Fruit fly (Drosophila melanogaster): ENCODE data around the gene CG15443.

CG15443 gene

dm6 chr2L:4454009-4454689, 9.1 kb downstream of the CG15443 start, which contains the start of the genes Secp43 and ND-B8:
TSS of gene Secp43 (minus strand) at chr2L:4454453.
TSS of gene ND-B8 (plus strand) at chr2L:4454626.
- TF ChIP-seq Eip93F (GFP tag; optimal IDR thresholded peaks at IDR 0.05) (no peak), CG6808 (GFP tag; optimal IDR thresholded peaks at IDR 0.05) (peak; percentile 13), CG3032 (tag; optimal IDR thresholded peaks at IDR 0.05) (no peak), Gug (GFP tag; IDR thresholded peaks at IDR 0.05) (no peak), dsx (GFP tag; optimal IDR thresholded peaks at IDR 0.05; ENCODE audit: poor library complexity, severe bottlenecking) (peak; percentile 36), achi (GFP tag; optimal IDR thresholded peaks at IDR 0.05) (peak; percentile 29), svp (GFP tag) (peak; percentile 86), fkh (GFP tag; optimal IDR thresholded peaks at IDR 0.05) (peak; percentile 77), Sox14 (GFP tag; optimal IDR thresholded peaks at IDR 0.05) (peak; percentile 27), CG1621 (tag; optimal IDR thresholded peaks at IDR 0.05) (peak; percentile 32)

- TF ChIP-seq Eip75B (GFP tag; optimal IDR thresholded peaks at IDR 0.05) (no peak), CG1621 (tag; optimal IDR thresholded peaks at IDR 0.05) (peak; percentile 21)
Measured at dm6 chr2L:4452798-4453197, 10.4 kb downstream of the CG15443 start, which contains the start of gene CG15439. TSS of gene CG15439 (minus strand) at chr2L:4453038.

dm6 chr2L:4448582-4449016, 14.6 kb downstream of the CG15443 start, which contains the start of gene MFS18:
TSS of gene MFS18 (minus strand) at chr2L:4448635.
- TF ChIP-seq Eip78C (GFP tag) = peak; percentile 99
- TF ChIP-seq pdm3 (GFP tag; optimal IDR thresholded peaks at IDR 0.05) = peak; percentile 96
- peak; percentile 94 for TF ChIP-seq Sox102F (GFP tag; optimal IDR thresholded peaks at IDR 0.05)
- TF ChIP-seq CG10669 (GFP tag; optimal IDR thresholded peaks at IDR 0.05) = peak; percentile 99
- peak; percentile 97 for TF ChIP-seq acj6 (GFP tag; optimal IDR thresholded peaks at IDR 0.05)
- no peak for TF ChIP-seq vri (GFP tag; optimal IDR thresholded peaks at IDR 0.05)
- TF ChIP-seq CG15336 (GFP tag; IDR thresholded peaks at IDR 0.05) = peak; percentile 99
- TF ChIP-seq CG11294 (GFP tag; IDR thresholded peaks at IDR 0.05) = peak; percentile 99
- peak; percentile 98 for TF ChIP-seq CG8632 (GFP tag; optimal IDR thresholded peaks at IDR 0.05)
- peak; percentile 93 for TF ChIP-seq Lpt (GFP tag; optimal IDR thresholded peaks at IDR 0.05)
- no peak for TF ChIP-seq Eip93F (GFP tag; optimal IDR thresholded peaks at IDR 0.05)
- TF ChIP-seq Hr39 (GFP tag; optimal IDR thresholded peaks at IDR 0.05) = peak; percentile 88
- TF ChIP-seq CG6276 (GFP tag; optimal IDR thresholded peaks at IDR 0.05) = peak; percentile 98
- TF ChIP-seq topi (GFP tag; optimal IDR thresholded peaks at IDR 0.05) = peak; percentile 95
- TF ChIP-seq CG32006 (GFP tag; optimal IDR thresholded peaks at IDR 0.05) = peak; percentile 96
- peak in 1 of 2 experiments; percentile 90 for TF ChIP-seq ss (GFP tag; optimal IDR thresholded peaks at IDR 0.05)
- TF ChIP-seq salr (GFP tag; optimal IDR thresholded peaks at IDR 0.05) = peak; percentile 81 to 96
- peak; percentile 97 for TF ChIP-seq CG3919 (GFP tag; optimal IDR thresholded peaks at IDR 0.05)
- TF ChIP-seq Eip75B (GFP tag; optimal IDR thresholded peaks at IDR 0.05) = peak; percentile 92
- TF ChIP-seq cyc (GFP tag; optimal IDR thresholded peaks at IDR 0.05) = peak; percentile 93
- TF ChIP-seq Hr4 (GFP tag; optimal IDR thresholded peaks at IDR 0.05) = peak; percentile 96
- peak; percentile 98 for TF ChIP-seq CG34406 (GFP tag; optimal IDR thresholded peaks at IDR 0.05)
- peak; percentile 84 for TF ChIP-seq fd59A (GFP tag; optimal IDR thresholded peaks at IDR 0.05)
- peak; percentile 89 for TF ChIP-seq Ets96B (tag; optimal IDR thresholded peaks at IDR 0.05)
- TF ChIP-seq Met (GFP tag; optimal IDR thresholded peaks at IDR 0.05) = peak; percentile 95
- peak; percentile 90 for TF ChIP-seq Blimp-1 (GFP tag; optimal IDR thresholded peaks at IDR 0.05)
- TF ChIP-seq CG6163 (GFP tag; IDR thresholded peaks at IDR 0.05) = peak; percentile 98
- TF ChIP-seq CG6808 (GFP tag; optimal IDR thresholded peaks at IDR 0.05) = peak; percentile 95
- TF ChIP-seq CG6854 (GFP tag; optimal IDR thresholded peaks at IDR 0.05) = peak; percentile 96
- TF ChIP-seq fd85E (GFP tag; optimal IDR thresholded peaks at IDR 0.05) = peak; percentile 97
- TF ChIP-seq fkh (GFP tag; optimal IDR thresholded peaks at IDR 0.05) = peak; percentile 76
- TF ChIP-seq esn (GFP tag; optimal IDR thresholded peaks at IDR 0.05) = peak; percentile 98
- TF ChIP-seq CG11762 (GFP tag; optimal IDR thresholded peaks at IDR 0.05; ENCODE audit: insufficient read depth) = peak; percentile 99
- peak; percentile 95 for TF ChIP-seq Smox (GFP tag; optimal IDR thresholded peaks at IDR 0.05)
- no peak for TF ChIP-seq CG4318 (GFP tag; optimal IDR thresholded peaks at IDR 0.05)
- TF ChIP-seq CG8119 (GFP tag; IDR thresholded peaks at IDR 0.05) = peak; percentile 99
- TF ChIP-seq svp (GFP tag) = peak; percentile 98
- TF ChIP-seq Gug (GFP tag; IDR thresholded peaks at IDR 0.05) = peak; percentile 99
- peak; percentile 93 for TF ChIP-seq Sox15 (GFP tag; optimal IDR thresholded peaks at IDR 0.05)
- TF ChIP-seq eg (GFP tag; IDR thresholded peaks at IDR 0.05) = peak; percentile 99
- TF ChIP-seq CG3032 (tag; optimal IDR thresholded peaks at IDR 0.05) = peak; percentile 98

Measured in whole organism, prepupa.